Worm (Caenorhabditis elegans) whole organism, L4 larva: Measurements from ENCODE around the gene nhr-206.
A peak's percentile ranks its signal among the peaks of the same experiment; 100 is the strongest.

ENCODE experiments used
- D1046.2 ChIP-seq: fragments of 200-800 bp; sonication (Bioruptor generic); IDR thresholded peaks from 2 replicates; pipeline ENCODE4 v1.3.6; 2022; ENCODE audit warnings: missing genetic modification characterization, missing compliant biosample characterization
- F10B5.3 ChIP-seq: sonication (generic microtip); optimal IDR thresholded peaks from 2 replicates; lab custom pipeline; 2016; ENCODE audit warnings: mild to moderate bottlenecking, missing genetic modification characterization, missing compliant biosample characterization
- F49E8.2 ChIP-seq: sonication (generic microtip); optimal IDR thresholded peaks from 2 replicates; lab custom pipeline; 2016; ENCODE audit warnings: missing compliant biosample characterization, mild to moderate bottlenecking, missing genetic modification characterization, borderline replicate concordance
- T26A8.4 ChIP-seq: fragments of 200-800 bp; sonication (Bioruptor generic); IDR thresholded peaks from 2 replicates; pipeline ENCODE4 v1.3.6; 2022; ENCODE audit warnings: missing genetic modification characterization, missing compliant biosample characterization
- Y48G9A.11 ChIP-seq: fragments of 200-800 bp; sonication (Bioruptor generic); IDR thresholded peaks from 2 replicates; pipeline ENCODE4 v1.3.6; 2022; ENCODE audit warnings: missing genetic modification reagents, missing genetic modification characterization, missing compliant biosample characterization
- Y5F2A.4 ChIP-seq: fragments of 200-800 bp; sonication (Bioruptor generic); optimal IDR thresholded peaks from 2 replicates; lab custom pipeline; 2018; ENCODE audit warnings: mild to moderate bottlenecking, missing genetic modification characterization, missing compliant biosample characterization
- ZK337.2 ChIP-seq: fragments of 200-800 bp; sonication (Bioruptor generic); IDR thresholded peaks from 2 replicates; pipeline ENCODE4 v1.3.6; 2022; ENCODE audit warnings: missing genetic modification reagents, missing genetic modification characterization, missing compliant biosample characterization
- ZK546.5 ChIP-seq, 2 experiments: sonication (generic microtip); optimal IDR thresholded peaks; 2 replicates each; lab custom pipeline; 2017; ENCODE audit warnings: missing biosample characterization in 2 of 2, missing genetic modification characterization in 2 of 2
- aha-1 ChIP-seq: fragments of 150-350 bp; peaks from one replicate; lab custom pipeline; 2014; ENCODE audit warnings: missing biosample characterization, missing genetic modification characterization
- ama-1 ChIP-seq: fragments of 150-350 bp; optimal IDR thresholded peaks from 2 replicates; lab custom pipeline; 2014; ENCODE audit warnings: inconsistent platforms, mixed read lengths
- attf-4 ChIP-seq: sonication (generic microtip); optimal IDR thresholded peaks from 3 replicates; lab custom pipeline; 2017; ENCODE audit warnings: missing biosample characterization, missing genetic modification characterization
- ceh-28 ChIP-seq: fragments of 150-350 bp; optimal IDR thresholded peaks from 2 replicates; lab custom pipeline; 2014; ENCODE audit warnings: missing biosample characterization, missing genetic modification reagents, missing genetic modification characterization
- ceh-62 ChIP-seq: sonication (generic microtip); optimal IDR thresholded peaks from 2 replicates; lab custom pipeline; 2017; ENCODE audit warnings: missing biosample characterization, missing genetic modification characterization
- ceh-82 ChIP-seq: sonication (generic microtip); optimal IDR thresholded peaks from 2 replicates; lab custom pipeline; 2017; ENCODE audit warnings: missing biosample characterization, missing genetic modification characterization
- ctbp-1 ChIP-seq: fragments of 200-800 bp; sonication (Bioruptor generic); IDR thresholded peaks from 2 replicates; pipeline ENCODE4 v1.3.6; 2022; ENCODE audit warnings: missing genetic modification reagents, missing genetic modification characterization, missing compliant biosample characterization
- daf-16 ChIP-seq, 3 experiments: sonication (generic microtip); optimal IDR thresholded peaks; 2 replicates each; lab custom pipeline; 2016 to 2017; ENCODE audit warnings: missing genetic modification characterization in 3 of 3, missing genetic modification reagents in 3 of 3, mild to moderate bottlenecking in 2 of 3, missing compliant biosample characterization in 2 of 3, missing biosample characterization in 1 of 3, moderate library complexity in 1 of 3
- dmd-6 ChIP-seq: fragments of 200-800 bp; sonication (Bioruptor generic); IDR thresholded peaks from 2 replicates; pipeline ENCODE4 v1.3.6; 2022; ENCODE audit warnings: missing genetic modification reagents, missing genetic modification characterization, missing compliant biosample characterization
- duxl-1 ChIP-seq: sonication (generic microtip); optimal IDR thresholded peaks from 2 replicates; lab custom pipeline; 2016; ENCODE audit warnings: mild to moderate bottlenecking, missing genetic modification characterization, moderate library complexity, missing compliant biosample characterization; ENCODE audit not compliant: poor library complexity
- dve-1 ChIP-seq: sonication (generic microtip); optimal IDR thresholded peaks from 2 replicates; lab custom pipeline; 2017; ENCODE audit warnings: antibody characterized with exemption, mild to moderate bottlenecking, missing genetic modification characterization, missing compliant biosample characterization; ENCODE audit not compliant: insufficient read depth
- egl-27 ChIP-seq: sonication (generic microtip); optimal IDR thresholded peaks from 3 replicates; lab custom pipeline; 2017; ENCODE audit warnings: missing biosample characterization, missing genetic modification reagents, missing genetic modification characterization
- egl-43 ChIP-seq: fragments of 200-800 bp; sonication (Bioruptor generic); IDR thresholded peaks from 2 replicates; pipeline ENCODE4 v1.3.6; 2022; ENCODE audit warnings: missing genetic modification reagents, missing genetic modification characterization, missing compliant biosample characterization
- fkh-10 ChIP-seq: fragments of 150-350 bp; optimal IDR thresholded peaks from 2 replicates; lab custom pipeline; 2014; ENCODE audit warnings: missing biosample characterization, missing genetic modification reagents, missing genetic modification characterization
- hif-1 ChIP-seq, 2 experiments: sonication (generic microtip); optimal IDR thresholded peaks; 2 replicates each; lab custom pipeline; 2016 to 2017; ENCODE audit warnings: missing compliant biosample characterization in 2 of 2, missing genetic modification characterization in 2 of 2, missing genetic modification reagents in 2 of 2, missing genotype in 2 of 2, mild to moderate bottlenecking in 1 of 2
- hlh-11 ChIP-seq: fragments of 200-800 bp; sonication (Bioruptor generic); optimal IDR thresholded peaks from 2 replicates; lab custom pipeline; 2018; ENCODE audit warnings: mild to moderate bottlenecking, missing genetic modification characterization, missing compliant biosample characterization
- jun-1 ChIP-seq: fragments of 150-350 bp; optimal IDR thresholded peaks from 2 replicates; lab custom pipeline; 2014; ENCODE audit warnings: missing biosample characterization, missing genetic modification reagents, missing genetic modification characterization
- lin-1 ChIP-seq: fragments of 200-800 bp; sonication (Bioruptor generic); IDR thresholded peaks from 2 replicates; pipeline ENCODE4 v1.3.6; 2022; ENCODE audit warnings: missing genetic modification reagents, missing genetic modification characterization, missing compliant biosample characterization
- lin-13 ChIP-seq: fragments of 150-350 bp; optimal IDR thresholded peaks from 2 replicates; lab custom pipeline; 2014; ENCODE audit warnings: missing biosample characterization, missing genetic modification reagents, missing genetic modification characterization
- lin-38 ChIP-seq: fragments of 200-800 bp; sonication (Bioruptor generic); IDR thresholded peaks from 2 replicates; pipeline ENCODE4 v1.3.6; 2022; ENCODE audit warnings: missing genetic modification reagents, missing genetic modification characterization, missing compliant biosample characterization
- lin-39 ChIP-seq: fragments of 150-350 bp; optimal IDR thresholded peaks from 2 replicates; lab custom pipeline; 2014; ENCODE audit warnings: missing biosample characterization, missing genetic modification reagents, missing genetic modification characterization
- lsy-2 ChIP-seq, 2 experiments: fragments of 150-350 bp in 1 of 2; sonication (generic microtip) in 1 of 2; optimal IDR thresholded peaks; 2 replicates each; lab custom pipeline; 2014 to 2017; ENCODE audit warnings: missing biosample characterization in 2 of 2, missing genetic modification characterization in 2 of 2
- mes-2 ChIP-seq: sonication (generic microtip); optimal IDR thresholded peaks from 2 replicates; lab custom pipeline; 2016; ENCODE audit warnings: missing genotype, mild to moderate bottlenecking, missing genetic modification characterization, missing compliant biosample characterization; ENCODE audit not compliant: poor library complexity, severe bottlenecking
- nhr-10 ChIP-seq: fragments of 150-350 bp; optimal IDR thresholded peaks from 2 replicates; lab custom pipeline; 2014; ENCODE audit warnings: missing biosample characterization, missing genetic modification characterization
- nhr-102 ChIP-seq: sonication (generic microtip); optimal IDR thresholded peaks from 2 replicates; lab custom pipeline; 2016; ENCODE audit warnings: mild to moderate bottlenecking, missing genetic modification characterization, moderate library complexity, missing compliant biosample characterization
- nhr-11 ChIP-seq: fragments of 150-350 bp; optimal IDR thresholded peaks from 2 replicates; lab custom pipeline; 2014; ENCODE audit warnings: missing biosample characterization, missing genetic modification characterization
- nhr-41 ChIP-seq: fragments of 200-800 bp; sonication (Bioruptor generic); IDR thresholded peaks from 2 replicates; pipeline ENCODE4 v1.3.6; 2022; ENCODE audit warnings: missing genetic modification reagents, missing genetic modification characterization, missing compliant biosample characterization
- nhr-42 ChIP-seq: fragments of 200-800 bp; sonication (Bioruptor generic); IDR thresholded peaks from 2 replicates; pipeline ENCODE4 v1.3.6; 2022; ENCODE audit warnings: missing genetic modification characterization, missing compliant biosample characterization
- nhr-6 ChIP-seq: fragments of 150-350 bp; optimal IDR thresholded peaks from 2 replicates; lab custom pipeline; 2014; ENCODE audit warnings: missing biosample characterization, missing genetic modification characterization
- nhr-77 ChIP-seq: fragments of 150-350 bp; optimal IDR thresholded peaks from 2 replicates; lab custom pipeline; 2014; ENCODE audit warnings: missing biosample characterization, missing genetic modification characterization
- sdz-12 ChIP-seq: fragments of 200-800 bp; sonication (Bioruptor generic); optimal IDR thresholded peaks from 2 replicates; lab custom pipeline; 2018; ENCODE audit warnings: mild to moderate bottlenecking, missing genetic modification characterization, missing compliant biosample characterization
- spr-3 ChIP-seq: fragments of 200-800 bp; sonication (Bioruptor generic); optimal IDR thresholded peaks from 2 replicates; lab custom pipeline; 2018; ENCODE audit warnings: mild to moderate bottlenecking, missing genetic modification characterization, missing compliant biosample characterization
- unc-130 ChIP-seq: sonication (generic microtip); optimal IDR thresholded peaks from 2 replicates; lab custom pipeline; 2016; ENCODE audit warnings: missing genetic modification reagents, missing genetic modification characterization, missing compliant biosample characterization
- unc-62 ChIP-seq, 3 experiments: fragments of 150-350 bp in 1 of 3; sonication (generic microtip); optimal IDR thresholded peaks in 2 of 3; peaks in 1 of 3; 1 replicate in 1 of 3; 2 replicates in 2 of 3; lab custom pipeline; 2014 to 2017; ENCODE audit warnings: missing biosample characterization in 3 of 3, missing genetic modification characterization in 3 of 3, missing genetic modification reagents in 3 of 3, missing genotype in 1 of 3
- zfp-3 ChIP-seq: fragments of 200-800 bp; sonication (Bioruptor generic); conservative IDR thresholded peaks from 2 replicates; pipeline ENCODE4 v1.3.6; 2022; ENCODE audit warnings: missing genetic modification reagents, missing genetic modification characterization, missing compliant biosample characterization
- zip-11 ChIP-seq: fragments of 200-800 bp; sonication (Bioruptor generic); IDR thresholded peaks from 2 replicates; pipeline ENCODE4 v1.3.6; 2022; ENCODE audit warnings: missing genetic modification characterization, missing compliant biosample characterization
- ztf-7 ChIP-seq: fragments of 150-350 bp; optimal IDR thresholded peaks from 2 replicates; lab custom pipeline; 2014; ENCODE audit warnings: missing biosample characterization, missing genetic modification characterization

nhr-206 gene

DNA sequence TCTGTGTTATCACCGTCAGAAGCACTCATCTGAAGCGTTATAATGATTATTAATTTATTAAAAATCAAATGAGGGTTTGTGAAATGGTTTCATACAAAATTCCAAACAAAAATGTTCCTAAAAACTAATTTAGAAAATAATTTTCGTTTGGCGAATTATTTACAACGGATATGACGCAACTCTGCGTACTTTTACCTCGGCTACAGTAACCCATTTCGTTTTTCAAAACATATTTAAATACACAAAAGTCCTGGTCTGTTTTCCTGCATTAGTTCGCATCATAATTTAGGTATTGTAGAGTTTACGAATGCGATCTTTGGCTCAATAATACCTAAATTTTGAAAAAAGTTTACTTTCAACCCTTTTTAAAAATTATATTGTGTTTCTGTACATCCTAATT, 32.1 kb upstream of the nhr-206 start, which contains the start of gene R07B7.2:
TSS of gene R07B7.2 (minus strand) at position 35 of the 400 bp plus-strand sequence.
- no peak for TF ChIP-seq Y5F2A.4 (GFP tag; lab: Kevin White, UChicago)
- no peak for TF ChIP-seq ama-1
- no peak for TF ChIP-seq unc-62 (GFP tag; optimal IDR thresholded peaks at IDR 0.05 in 1 of 2; lab: Kevin White, UChicago)
- no peak for TF ChIP-seq unc-62 (tag; optimal IDR thresholded peaks at IDR 0.05; lab: Kevin White, UChicago)
- TF ChIP-seq ctbp-1 (GFP tag; lab: Robert Waterston, UW): no peak
- TF ChIP-seq unc-130 (GFP tag; lab: Kevin White, UChicago): no peak
- no peak for TF ChIP-seq fkh-10 (GFP tag; lab: Kevin White, UChicago)
- TF ChIP-seq F10B5.3: no peak
- TF ChIP-seq sdz-12: no peak
- TF ChIP-seq duxl-1 (tag; lab: Kevin White, UChicago): no peak

DNA sequence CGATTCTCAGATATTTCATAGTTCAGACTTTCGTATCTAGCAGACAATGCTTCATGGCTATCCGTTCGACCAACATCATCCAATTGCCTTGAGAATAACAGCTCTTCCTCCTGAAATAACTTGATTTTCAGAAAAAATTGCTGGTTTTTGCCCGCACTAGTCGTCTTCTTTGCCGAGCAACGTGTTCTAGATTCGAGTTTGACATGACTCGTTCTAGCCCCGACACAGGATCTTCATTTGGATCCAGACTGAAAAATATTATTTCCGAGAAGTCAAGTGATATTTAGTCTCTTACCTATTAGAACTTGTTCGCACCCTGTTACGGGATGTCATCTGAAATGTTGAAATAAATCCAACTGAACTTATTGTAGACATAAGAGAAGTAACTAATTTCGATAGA, 28.8 kb upstream of the nhr-206 start, which contains the start of gene clh-6:
TSS of gene clh-6 (minus strand) at position 333 of the 400 bp plus-strand sequence.
- TF ChIP-seq egl-43 (GFP tag; lab: Robert Waterston, UW) (0 out of 2 replicates have a peak, but pooled peaks have one; percentile 34), aha-1 (tag; lab: Kevin White, UChicago) (peak; percentile 87), lin-13 (peak; percentile 25), nhr-6 (peak; percentile 15), Y48G9A.11 (GFP tag; lab: Robert Waterston, UW) (peak; percentile 23; the same call in 1 of the 2 replicates), mes-2 (tag; lab: Kevin White, UChicago) (peak; percentile 2), dve-1 (tag; lab: Kevin White, UChicago) (peak; percentile 24), jun-1 (tag; lab: Kevin White, UChicago) (no peak), D1046.2 (GFP tag; lab: Robert Waterston, UW) (0 out of 2 replicates have a peak, but pooled peaks have one; percentile 66), lin-38 (GFP tag; lab: Robert Waterston, UW) (peak; percentile 44), ztf-7 (tag; lab: Kevin White, UChicago) (no peak), daf-16 (GFP tag; optimal IDR thresholded peaks at IDR 0.05; lab: Kevin White, UChicago) (no peak), daf-16 (tag; optimal IDR thresholded peaks at IDR 0.05; lab: Kevin White, UChicago) (peak; percentile 27), ctbp-1 (GFP tag; lab: Robert Waterston, UW) (no peak), nhr-41 (no peak), duxl-1 (tag; lab: Kevin White, UChicago) (no peak), ama-1 (peak; percentile 71), hif-1 (tag; optimal IDR thresholded peaks at IDR 0.05; lab: Kevin White, UChicago) (no peak), T26A8.4 (0 out of 2 replicates have a peak, but pooled peaks have one; percentile 36), zfp-3 (GFP tag; lab: Robert Waterston, UW) (0 out of 2 replicates have a peak, but pooled peaks have one; percentile 43), lsy-2 (tag; optimal IDR thresholded peaks at IDR 0.05; lab: Kevin White, UChicago) (peak in 1 of 2 experiments; percentile 50)

DNA sequence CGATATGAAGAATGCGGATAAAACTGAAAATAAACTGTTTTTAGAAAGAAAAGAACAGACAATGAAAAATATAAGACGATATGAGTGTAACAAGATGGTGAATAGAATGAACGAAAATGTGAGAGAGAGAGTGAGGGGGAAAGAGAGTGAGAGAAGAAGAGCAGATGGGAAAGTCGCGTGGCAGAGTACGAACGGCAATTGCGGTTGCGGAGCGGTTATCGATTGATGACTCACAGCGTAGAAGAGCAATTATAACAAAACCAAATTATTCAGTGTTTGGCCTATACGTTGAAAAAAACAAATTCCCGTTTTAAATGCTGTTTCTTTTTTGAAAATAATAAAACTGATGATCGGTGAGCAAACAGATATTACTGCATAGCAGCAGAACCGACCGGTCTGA, 26.4 kb upstream of the nhr-206 start, which contains the start of gene pqn-53:
TSS of gene pqn-53 (minus strand) at position 23 of the 400 bp plus-strand sequence.
- TF ChIP-seq aha-1 (tag; lab: Kevin White, UChicago) (peak; percentile 93), lsy-2 (tag; optimal IDR thresholded peaks at IDR 0.05; lab: Kevin White, UChicago) (peak in 1 of 2 experiments; percentile 13), zip-11 (GFP tag; lab: Robert Waterston, UW) (no peak), ceh-28 (tag; lab: Kevin White, UChicago) (peak; percentile 27), Y5F2A.4 (GFP tag; lab: Kevin White, UChicago) (no peak), nhr-42 (GFP tag; lab: Robert Waterston, UW) (no peak), attf-4 (tag; lab: Kevin White, UChicago) (no peak), fkh-10 (GFP tag; lab: Kevin White, UChicago) (no peak), jun-1 (tag; lab: Kevin White, UChicago) (no peak), lin-39 (no peak), egl-27 (tag; lab: Kevin White, UChicago) (no peak), dmd-6 (GFP tag; lab: Robert Waterston, UW) (0 out of 2 replicates have a peak, but pooled peaks have one; percentile 8), spr-3 (GFP tag; lab: Kevin White, UChicago) (no peak), nhr-10 (tag; lab: Kevin White, UChicago) (no peak), nhr-77 (tag; lab: Kevin White, UChicago) (no peak), lin-1 (GFP tag; lab: Robert Waterston, UW) (no peak), Y48G9A.11 (GFP tag; lab: Robert Waterston, UW) (no peak), F49E8.2 (tag; lab: Kevin White, UChicago) (no peak), hlh-11 (tag; lab: Kevin White, UChicago) (peak; percentile 28), ZK337.2 (GFP tag; lab: Robert Waterston, UW) (no peak), nhr-11 (tag; lab: Kevin White, UChicago) (peak; percentile 30), ZK546.5 (tag; optimal IDR thresholded peaks at IDR 0.05; lab: Kevin White, UChicago) (no peak), zfp-3 (GFP tag; lab: Robert Waterston, UW) (no peak), nhr-102 (tag; lab: Kevin White, UChicago) (no peak), ceh-82 (tag; lab: Kevin White, UChicago) (no peak), ceh-62 (no peak), sdz-12 (no peak)
